Worm (Caenorhabditis elegans): ENCODE results near the gene F09G2.2.

F09G2.2 gene

DNA sequence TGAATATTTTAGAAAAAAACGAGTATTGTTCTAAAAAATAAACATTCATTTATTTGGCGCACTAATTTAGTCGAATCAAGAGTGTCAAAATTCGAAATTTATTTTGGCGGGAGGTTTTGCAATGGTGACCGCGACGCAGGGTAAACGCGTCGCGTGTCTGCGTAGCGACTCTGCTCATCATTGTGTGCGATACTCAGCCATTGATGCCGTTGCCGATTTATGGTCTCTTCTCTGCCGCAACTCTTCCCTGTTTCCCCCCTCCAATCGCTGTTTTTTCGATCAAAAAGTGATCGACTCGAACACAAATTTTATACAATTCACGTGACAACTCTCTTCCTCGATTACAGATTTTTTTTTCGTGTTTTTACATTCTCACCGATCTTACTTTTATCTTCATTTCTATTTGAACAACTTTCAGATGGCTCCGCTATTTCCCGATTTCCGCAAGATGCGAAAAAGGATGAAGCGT, at the start of gene F09G2.2 (continued):
- TF ChIP-seq lin-29 (GFP tag; IDR thresholded peaks at IDR 0.05): peak; percentile 80; the same call in 1 of the 2 replicates
- no peak for TF ChIP-seq daf-12 (tag; optimal IDR thresholded peaks at IDR 0.05)
- peak; percentile 74 for TF ChIP-seq ctbp-1 (GFP tag; IDR thresholded peaks at IDR 0.05)
- TF ChIP-seq Y105C5A.15 (GFP tag; IDR thresholded peaks at IDR 0.05): no peak
- TF ChIP-seq hif-1 (tag; optimal IDR thresholded peaks at IDR 0.05): peak in 1 of 2 experiments; percentile 78
- no peak for TF ChIP-seq nhr-76 (tag; optimal IDR thresholded peaks at IDR 0.05)
- peak; percentile 61 for TF ChIP-seq set-16 (GFP tag; IDR thresholded peaks at IDR 0.05)
- TF ChIP-seq saeg-2 (GFP tag; IDR thresholded peaks at IDR 0.05): no peak
- TF ChIP-seq dmd-6 (GFP tag; IDR thresholded peaks at IDR 0.05): peak; percentile 97
- no peak for TF ChIP-seq sdz-12 (GFP tag; optimal IDR thresholded peaks at IDR 0.05)
- peak; percentile 92 for TF ChIP-seq nhr-77 (tag; optimal IDR thresholded peaks at IDR 0.05)
- TF ChIP-seq nhr-42 (GFP tag; IDR thresholded peaks at IDR 0.05): peak; percentile 72; the same call in 1 of the 2 replicates
- no peak for TF ChIP-seq ZK546.5 (tag; optimal IDR thresholded peaks at IDR 0.05)
- peak; percentile 98 for TF ChIP-seq zfp-2 (tag; optimal IDR thresholded peaks at IDR 0.05)
- peak; percentile 28 for TF ChIP-seq lin-15B (tag; optimal IDR thresholded peaks at IDR 0.05)
- TF ChIP-seq mxl-3 (GFP tag; optimal IDR thresholded peaks at IDR 0.05): peak; percentile 43
- peak; percentile 46 for TF ChIP-seq spr-3 (GFP tag; optimal IDR thresholded peaks at IDR 0.05)
- peak; percentile 83 for TF ChIP-seq hlh-30 (tag; optimal IDR thresholded peaks at IDR 0.05; ENCODE audit: insufficient read depth)
- peak; percentile 49 for TF ChIP-seq zip-2 (tag; optimal IDR thresholded peaks at IDR 0.05)
- peak; percentile 83 for TF ChIP-seq nhr-6 (tag; optimal IDR thresholded peaks at IDR 0.05)
- TF ChIP-seq nhr-10 (tag; optimal IDR thresholded peaks at IDR 0.05): no peak
- TF ChIP-seq mdl-1 (tag; optimal IDR thresholded peaks at IDR 0.05): peak in 1 of 2 experiments; percentile 65
- TF ChIP-seq lin-13 (GFP tag; optimal IDR thresholded peaks at IDR 0.05): peak; percentile 90
- no peak for TF ChIP-seq Y75B8A.6 (GFP tag; IDR thresholded peaks at IDR 0.05)
- TF ChIP-seq daf-19 (GFP tag; conservative IDR thresholded peaks at IDR 0.05): no peak
- TF ChIP-seq ZK337.2 (GFP tag; IDR thresholded peaks at IDR 0.05): no peak
- TF ChIP-seq lin-38 (GFP tag; IDR thresholded peaks at IDR 0.05): peak; percentile 87
- TF ChIP-seq mep-1 (tag; optimal IDR thresholded peaks at IDR 0.05): peak; percentile 90
- TF ChIP-seq pha-4 (GFP tag; IDR thresholded peaks at IDR 0.05): peak; percentile 78; the same call in 1 of the 2 replicates
- no peak for TF ChIP-seq pha-4 (tag; optimal IDR thresholded peaks at IDR 0.05)
- 0 out of 2 replicates have a peak, but pooled peaks have one; percentile 45 for TF ChIP-seq dmd-9 (GFP tag; IDR thresholded peaks at IDR 0.05)
- TF ChIP-seq ceh-20 (GFP tag; IDR thresholded peaks at IDR 0.05): peak; percentile 88
- peak; percentile 99 for TF ChIP-seq aha-1 (tag)
- TF ChIP-seq arid-1 (GFP tag; conservative IDR thresholded peaks at IDR 0.05): peak; percentile 68
- TF ChIP-seq aly-2 (tag; optimal IDR thresholded peaks at IDR 0.05): no peak

ce11 chrV:7147370-7147769, 49.3 kb upstream of the F09G2.2 start, which contains the start of gene ugt-38:
Gene ugt-38, minus strand, starts transcription at chrV:7147470.
- TF ChIP-seq aha-1 (tag) (peak; percentile 62), T20F7.1 (GFP tag; optimal IDR thresholded peaks at IDR 0.05) (no peak), nhr-11 (tag; optimal IDR thresholded peaks at IDR 0.05) (no peak), spr-1 (tag; optimal IDR thresholded peaks at IDR 0.05) (no peak), nhr-77 (tag; optimal IDR thresholded peaks at IDR 0.05) (no peak), pqm-1 (tag; optimal IDR thresholded peaks at IDR 0.05) (no peak), zip-11 (GFP tag; IDR thresholded peaks at IDR 0.05) (no peak), zfp-3 (GFP tag; conservative IDR thresholded peaks at IDR 0.05) (no peak)

Data from whole organism, L4 larva.